Fruit fly (Drosophila melanogaster) whole organism, embryonic: ENCODE measurements around the gene BORCS5.

Source experiments
- Abd-B ChIP-seq: fragments of 200-800 bp; sonication (Bioruptor generic); optimal IDR thresholded peaks from 2 replicates; lab custom pipeline; 2018; ENCODE audit warnings: missing biosample characterization, mild to moderate bottlenecking, missing genetic modification characterization, moderate library complexity
- Aef1 ChIP-seq: fragments of 200-800 bp; sonication (Bioruptor generic); IDR thresholded peaks from 3 replicates; pipeline ENCODE4 v1.3.6; 2022; ENCODE audit warnings: missing biosample characterization, missing genetic modification characterization
- Bteb2 ChIP-seq: fragments of 200-800 bp; sonication (Bioruptor generic); optimal IDR thresholded peaks from 2 replicates; lab custom pipeline; 2016; ENCODE audit warnings: missing biosample characterization, missing genetic modification characterization
- C15 ChIP-seq: fragments of 200-800 bp; sonication (Bioruptor generic); IDR thresholded peaks from 3 replicates; pipeline ENCODE4 v1.3.6; 2022; ENCODE audit warnings: missing biosample characterization, missing genetic modification characterization
- CG1024 ChIP-seq: fragments of 200-800 bp; sonication (Bioruptor generic); IDR thresholded peaks from 2 replicates; pipeline ENCODE4 v1.3.6; 2022; ENCODE audit warnings: missing biosample characterization, missing genetic modification characterization
- CG10267 ChIP-seq: fragments of 200-800 bp; sonication (Bioruptor generic); optimal IDR thresholded peaks from 2 replicates; lab custom pipeline; 2018; ENCODE audit warnings: missing biosample characterization, mild to moderate bottlenecking, missing genetic modification characterization, moderate library complexity
- CG10565 ChIP-seq: fragments of 200-800 bp; sonication (Bioruptor generic); optimal IDR thresholded peaks from 3 replicates; lab custom pipeline; 2016; ENCODE audit warnings: missing biosample characterization, mild to moderate bottlenecking, missing genetic modification characterization
- CG10979 ChIP-seq: fragments of 200-800 bp; sonication (Bioruptor generic); optimal IDR thresholded peaks from 2 replicates; lab custom pipeline; 2018; ENCODE audit warnings: missing biosample characterization, mild to moderate bottlenecking, missing genetic modification characterization, moderate library complexity
- CG11456 ChIP-seq: fragments of 200-800 bp; sonication (Bioruptor generic); IDR thresholded peaks from 3 replicates; pipeline ENCODE4 v1.3.6; 2022; ENCODE audit warnings: missing biosample characterization, missing genetic modification characterization
- CG12155 ChIP-seq: fragments of 200-800 bp; sonication (Bioruptor generic); optimal IDR thresholded peaks from 3 replicates; lab custom pipeline; 2016; ENCODE audit warnings: missing biosample characterization, missing genetic modification characterization
- CG12219 ChIP-seq: fragments of 200-800 bp; sonication (Bioruptor generic); optimal IDR thresholded peaks from 3 replicates; lab custom pipeline; 2018; ENCODE audit warnings: missing biosample characterization, mild to moderate bottlenecking, missing genetic modification characterization
- CG12299 ChIP-seq: fragments of 200-800 bp; sonication (Bioruptor generic); optimal IDR thresholded peaks from 2 replicates; lab custom pipeline; 2018; ENCODE audit warnings: missing biosample characterization, mild to moderate bottlenecking, missing genetic modification characterization
- CG13624 ChIP-seq: fragments of 200-800 bp; sonication (Bioruptor generic); optimal IDR thresholded peaks from 2 replicates; lab custom pipeline; 2016; ENCODE audit warnings: missing biosample characterization, missing genetic modification characterization
- CG15269 ChIP-seq: fragments of 200-800 bp; sonication (Bioruptor generic); optimal IDR thresholded peaks from 2 replicates; lab custom pipeline; 2018; ENCODE audit warnings: missing biosample characterization, mild to moderate bottlenecking, missing genetic modification characterization, moderate library complexity
- CG15696 ChIP-seq: fragments of 200-800 bp; sonication (Bioruptor generic); optimal IDR thresholded peaks from 2 replicates; lab custom pipeline; 2019; ENCODE audit warnings: missing biosample characterization, mild to moderate bottlenecking, missing genetic modification characterization, moderate library complexity
- CG16863 ChIP-seq: fragments of 200-800 bp; sonication (Bioruptor generic); optimal IDR thresholded peaks from 3 replicates; lab custom pipeline; 2016; ENCODE audit warnings: missing biosample characterization, missing genetic modification characterization
- CG17568 ChIP-seq: fragments of 200-800 bp; sonication (Bioruptor generic); optimal IDR thresholded peaks from 2 replicates; lab custom pipeline; 2018; ENCODE audit warnings: missing biosample characterization, mild to moderate bottlenecking, missing genetic modification characterization, moderate library complexity
- CG18599 ChIP-seq: fragments of 200-800 bp; sonication (Bioruptor generic); optimal IDR thresholded peaks from 3 replicates; lab custom pipeline; 2017; ENCODE audit warnings: missing biosample characterization, missing genetic modification characterization, mild to moderate bottlenecking, moderate library complexity, missing genetic modification reagents
- CG2889 ChIP-seq: fragments of 200-800 bp; sonication (Bioruptor generic); IDR thresholded peaks from 3 replicates; pipeline ENCODE4 v1.3.6; 2022; ENCODE audit warnings: missing biosample characterization, missing genetic modification characterization
- CG32532 ChIP-seq: fragments of 200-800 bp; sonication (Bioruptor generic); IDR thresholded peaks from 2 replicates; pipeline ENCODE4 v1.3.6; 2022; ENCODE audit warnings: missing biosample characterization, missing genetic modification characterization
- CG42726 ChIP-seq: fragments of 200-800 bp; sonication (Bioruptor generic); IDR thresholded peaks from 2 replicates; pipeline ENCODE4 v1.3.6; 2022; ENCODE audit warnings: missing biosample characterization, missing genetic modification characterization; ENCODE audit not compliant: partially characterized antibody
- CG5245 ChIP-seq: fragments of 200-800 bp; sonication (Bioruptor generic); optimal IDR thresholded peaks from 3 replicates; lab custom pipeline; 2016; ENCODE audit warnings: missing biosample characterization, missing genetic modification characterization
- CG7357 ChIP-seq: fragments of 200-800 bp; sonication (Bioruptor generic); IDR thresholded peaks from 3 replicates; pipeline ENCODE4 v1.3.6; 2022; ENCODE audit warnings: missing biosample characterization, missing genetic modification characterization
- CG7786 ChIP-seq: fragments of 200-800 bp; sonication (Bioruptor generic); optimal IDR thresholded peaks from 2 replicates; lab custom pipeline; 2016; ENCODE audit warnings: missing biosample characterization, missing genetic modification characterization
- CG8944 ChIP-seq: fragments of 200-800 bp; sonication (Bioruptor generic); optimal IDR thresholded peaks from 3 replicates; lab custom pipeline; 2016; ENCODE audit warnings: missing biosample characterization, missing genetic modification characterization
- CG9437 ChIP-seq: fragments of 200-800 bp; sonication (Bioruptor generic); optimal IDR thresholded peaks from 2 replicates; lab custom pipeline; 2018; ENCODE audit warnings: missing biosample characterization, mild to moderate bottlenecking, missing genetic modification characterization
- CkIIα-i1 ChIP-seq: fragments of 200-800 bp; sonication (Bioruptor generic); IDR thresholded peaks from 2 replicates; pipeline ENCODE4 v1.3.6; 2022; ENCODE audit warnings: missing biosample characterization, missing genetic modification characterization
- Dbx ChIP-seq: fragments of 200-800 bp; sonication (Bioruptor generic); IDR thresholded peaks from 3 replicates; pipeline ENCODE4 v1.3.6; 2022; ENCODE audit warnings: missing biosample characterization, missing genetic modification characterization
- Ets65A ChIP-seq: fragments of 200-800 bp; sonication (Bioruptor generic); peaks from one replicate; lab custom pipeline; 2016; ENCODE audit warnings: missing biosample characterization, missing genetic modification characterization
- Fer3 ChIP-seq: fragments of 200-800 bp; sonication (Bioruptor generic); optimal IDR thresholded peaks from 2 replicates; lab custom pipeline; 2018; ENCODE audit warnings: missing biosample characterization, mild to moderate bottlenecking, missing genetic modification characterization, moderate library complexity
- Gug ChIP-seq: fragments of 200-800 bp; sonication (Bioruptor generic); IDR thresholded peaks from 4 replicates; pipeline ENCODE4 v1.3.6; 2022; ENCODE audit warnings: missing biosample characterization, missing genetic modification characterization
- H15 ChIP-seq: fragments of 200-800 bp; sonication (Bioruptor generic); IDR thresholded peaks from 3 replicates; pipeline ENCODE4 v1.3.6; 2022; ENCODE audit warnings: missing biosample characterization, missing genetic modification characterization
- Hr51 ChIP-seq, 2 experiments: fragments of 200-800 bp; sonication (Bioruptor generic); optimal IDR thresholded peaks; 2 replicates in 1 of 2; 3 replicates in 1 of 2; lab custom pipeline; 2016 to 2018; ENCODE audit warnings: missing biosample characterization in 2 of 2, missing genetic modification characterization in 2 of 2, mild to moderate bottlenecking in 1 of 2, moderate library complexity in 1 of 2
- Optix ChIP-seq: fragments of 200-800 bp; sonication (Bioruptor generic); IDR thresholded peaks from 3 replicates; pipeline ENCODE4 v1.3.6; 2022; ENCODE audit warnings: missing biosample characterization, missing genetic modification characterization
- Ssrp ChIP-seq: fragments of 200-800 bp; sonication (Bioruptor generic); optimal IDR thresholded peaks from 2 replicates; lab custom pipeline; 2018; ENCODE audit warnings: missing biosample characterization, mild to moderate bottlenecking, missing genetic modification characterization, moderate library complexity
- TFAM ChIP-seq: fragments of 200-800 bp; sonication (Bioruptor generic); optimal IDR thresholded peaks from 2 replicates; lab custom pipeline; 2017; ENCODE audit warnings: missing biosample characterization, missing genetic modification characterization, inconsistent platforms
- Xbp1 ChIP-seq: fragments of 200-800 bp; sonication (Bioruptor generic); optimal IDR thresholded peaks from 3 replicates; lab custom pipeline; 2016; ENCODE audit warnings: missing biosample characterization, mild to moderate bottlenecking, missing genetic modification characterization
- ab ChIP-seq: fragments of 200-800 bp; sonication (Bioruptor generic); optimal IDR thresholded peaks from 2 replicates; lab custom pipeline; 2016; ENCODE audit warnings: missing biosample characterization, missing genetic modification characterization
- bsh ChIP-seq, 2 experiments: fragments of 200-800 bp; sonication (Bioruptor generic); optimal IDR thresholded peaks; 2 replicates each; lab custom pipeline; 2017 to 2018; ENCODE audit warnings: mild to moderate bottlenecking in 2 of 2, missing biosample characterization in 2 of 2, missing genetic modification characterization in 2 of 2, moderate library complexity in 1 of 2
- corto ChIP-seq: fragments of 200-800 bp; sonication (Bioruptor generic); optimal IDR thresholded peaks from 2 replicates; lab custom pipeline; 2016; ENCODE audit warnings: missing biosample characterization, mild to moderate bottlenecking, missing genetic modification characterization, moderate library complexity
- ewg ChIP-seq: fragments of 200-800 bp; sonication (Bioruptor generic); optimal IDR thresholded peaks from 3 replicates; lab custom pipeline; 2017; ENCODE audit warnings: mild to moderate bottlenecking, missing biosample characterization, missing genetic modification reagents, missing genetic modification characterization
- gfzf ChIP-seq: fragments of 200-800 bp; sonication (Bioruptor generic); optimal IDR thresholded peaks from 2 replicates; lab custom pipeline; 2016; ENCODE audit warnings: missing biosample characterization, mild to moderate bottlenecking, missing genetic modification characterization, moderate library complexity
- gt ChIP-seq: fragments of 200-800 bp; sonication (Bioruptor generic); IDR thresholded peaks from 2 replicates; pipeline ENCODE4 v1.3.6; 2022; ENCODE audit warnings: missing biosample characterization, missing genetic modification characterization
- lov ChIP-seq, 2 experiments: fragments of 200-800 bp in 1 of 2; fragments of >200 bp in 1 of 2; sonication (Bioruptor generic) in 1 of 2; IDR thresholded peaks in 1 of 2; optimal IDR thresholded peaks in 1 of 2; 2 replicates in 1 of 2; 3 replicates in 1 of 2; pipeline versions ENCODE4 v1.3.6 to Lab custom; 2017 to 2022; ENCODE audit warnings: missing biosample characterization in 1 of 2, missing genetic modification characterization in 1 of 2
- mam ChIP-seq: fragments of 200-800 bp; sonication (Bioruptor generic); optimal IDR thresholded peaks from 3 replicates; lab custom pipeline; 2016; ENCODE audit warnings: missing biosample characterization, missing genetic modification characterization
- phol ChIP-seq: fragments of 200-800 bp; sonication (Bioruptor generic); optimal IDR thresholded peaks from 3 replicates; lab custom pipeline; 2018; ENCODE audit warnings: missing biosample characterization, mild to moderate bottlenecking, missing genetic modification characterization, moderate library complexity
- schlank ChIP-seq: fragments of 200-800 bp; sonication (Bioruptor generic); optimal IDR thresholded peaks from 2 replicates; lab custom pipeline; 2018; ENCODE audit warnings: missing biosample characterization, mild to moderate bottlenecking, missing genetic modification characterization
- sd ChIP-seq: fragments of 200-800 bp; sonication (Bioruptor generic); optimal IDR thresholded peaks from 3 replicates; lab custom pipeline; 2018; ENCODE audit warnings: missing biosample characterization, mild to moderate bottlenecking, missing genetic modification characterization, moderate library complexity
- sens-2 ChIP-seq: fragments of 200-800 bp; sonication (Bioruptor generic); IDR thresholded peaks from 2 replicates; pipeline ENCODE4 v1.3.6; 2022; ENCODE audit warnings: missing biosample characterization, missing genetic modification characterization
- trh ChIP-seq: fragments of 200-800 bp; sonication (Bioruptor generic); optimal IDR thresholded peaks from 2 replicates; lab custom pipeline; 2016; ENCODE audit warnings: missing biosample characterization, missing genetic modification characterization
- unc-4 ChIP-seq: fragments of 200-800 bp; sonication (Bioruptor generic); IDR thresholded peaks from 2 replicates; pipeline ENCODE4 v1.3.6; 2022; ENCODE audit warnings: missing biosample characterization, missing genetic modification characterization; ENCODE audit not compliant: partially characterized antibody

The BORCS5 gene

DNA sequence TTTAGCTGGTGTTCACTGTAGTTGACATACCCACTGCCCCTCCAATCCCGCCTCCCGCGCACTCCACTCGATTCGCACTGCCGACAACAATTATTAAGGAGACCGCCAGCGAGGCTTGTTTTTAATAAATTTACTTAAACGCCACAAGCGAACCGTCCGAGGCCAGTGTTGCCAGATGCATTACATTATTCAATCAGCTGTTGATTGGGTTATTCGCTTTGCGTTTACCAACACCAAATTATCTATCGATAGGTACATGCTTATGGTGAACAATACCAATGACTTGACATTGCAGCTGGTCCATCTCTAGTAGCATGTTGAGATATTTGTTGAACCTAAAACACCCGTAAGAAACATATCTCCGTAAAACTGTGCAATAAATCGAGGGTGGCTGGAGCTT is 14.4 kb upstream of the BORCS5 start, which contains the start of the genes CG10353 and SelG (continued):
- TF ChIP-seq CG42726 (GFP tag; lab: Robert Waterston, UW): peak; percentile 70; the same call in 1 of the 2 replicates
- no peak for TF ChIP-seq Ssrp (tag; lab: Kevin White, UChicago)
- no peak for TF ChIP-seq CG7357 (GFP tag; lab: Robert Waterston, UW)
- no peak for TF ChIP-seq sens-2
- no peak for TF ChIP-seq schlank (tag; lab: Kevin White, UChicago)
- peak; percentile 54; the same call in 1 of the 3 replicates for TF ChIP-seq CG11456 (GFP tag; lab: Robert Waterston, UW)
- no peak for TF ChIP-seq H15 (GFP tag; lab: Robert Waterston, UW)
- TF ChIP-seq CG15269 (tag; lab: Kevin White, UChicago): no peak
- no peak for TF ChIP-seq CkIIα-i1
- peak; percentile 33 for TF ChIP-seq CG12155 (GFP tag; lab: Kevin White, UChicago)
- peak; percentile 46 for TF ChIP-seq CG8944 (GFP tag; lab: Kevin White, UChicago)
- TF ChIP-seq Fer3: no peak
- no peak for TF ChIP-seq Aef1 (GFP tag; lab: Robert Waterston, UW)
- no peak for TF ChIP-seq CG12299 (tag; lab: Kevin White, UChicago)
- no peak for TF ChIP-seq C15 (GFP tag; lab: Robert Waterston, UW)
- peak in 1 of 2 experiments; percentile 57 for TF ChIP-seq Hr51 (GFP tag; optimal IDR thresholded peaks at IDR 0.05; lab: Kevin White, UChicago)
- peak; percentile 72 for TF ChIP-seq mam (GFP tag; lab: Kevin White, UChicago)
- TF ChIP-seq corto (GFP tag; lab: Kevin White, UChicago): no peak
- TF ChIP-seq CG13624 (GFP tag; lab: Kevin White, UChicago): peak; percentile 59
- TF ChIP-seq Gug: no peak
- no peak for TF ChIP-seq ab (GFP tag; lab: Kevin White, UChicago)
- TF ChIP-seq CG17568 (GFP tag; lab: Kevin White, UChicago): no peak
- no peak for TF ChIP-seq bsh (GFP tag; optimal IDR thresholded peaks at IDR 0.05; lab: Kevin White, UChicago)
- peak; percentile 26 for TF ChIP-seq CG18599 (GFP tag; lab: Kevin White, UChicago)
- no peak for TF ChIP-seq Dbx (GFP tag; lab: Robert Waterston, UW)
- peak; percentile 42 for TF ChIP-seq Xbp1 (GFP tag; lab: Kevin White, UChicago)
- TF ChIP-seq CG1024: no peak
- TF ChIP-seq CG9437: no peak
- no peak for TF ChIP-seq trh
- peak; percentile 43 for TF ChIP-seq CG7786 (GFP tag; lab: Kevin White, UChicago)
- peak; percentile 95 for TF ChIP-seq CG10267
- TF ChIP-seq CG10565 (GFP tag; lab: Kevin White, UChicago): no peak
- no peak for TF ChIP-seq Optix
- TF ChIP-seq CG15696 (tag; lab: Kevin White, UChicago): no peak
- no peak for TF ChIP-seq gt (GFP tag; lab: Robert Waterston, UW)
- no peak for TF ChIP-seq CG2889
- TF ChIP-seq gfzf: peak; percentile 37
- TF ChIP-seq TFAM (GFP tag; lab: Kevin White, UChicago): no peak
- TF ChIP-seq CG10979: no peak
- no peak for TF ChIP-seq Abd-B
- no peak for TF ChIP-seq lov (optimal IDR thresholded peaks at IDR 0.05; lab: Kevin White, UChicago)
- no peak for TF ChIP-seq lov (GFP tag; IDR thresholded peaks at IDR 0.05; lab: Robert Waterston, UW)
- no peak for TF ChIP-seq CG5245 (GFP tag; lab: Kevin White, UChicago)
- peak; percentile 41 for TF ChIP-seq Bteb2 (GFP tag; lab: Kevin White, UChicago)
- TF ChIP-seq phol: peak; percentile 27
- TF ChIP-seq unc-4 (GFP tag; lab: Robert Waterston, UW): peak; percentile 82
- TF ChIP-seq CG16863 (GFP tag; lab: Kevin White, UChicago): peak; percentile 10
- TF ChIP-seq Ets65A (GFP tag; lab: Kevin White, UChicago): peak; percentile 83
- no peak for TF ChIP-seq ewg (GFP tag; lab: Kevin White, UChicago)
- no peak for TF ChIP-seq CG32532 (GFP tag; lab: Robert Waterston, UW)
- TF ChIP-seq sd (tag; lab: Kevin White, UChicago): peak; percentile 58
- TF ChIP-seq CG12219: no peak
